Fruit fly (Drosophila melanogaster) Kc167 (cell line): ENCODE results near the gene Cpr65Ec.

Experiments
- Myc ChIP-seq: fragments of >200 bp; optimal IDR thresholded peaks from 2 replicates; lab custom pipeline; 2017; ENCODE audit warnings: missing external identifiers
- Sin3A ChIP-seq: fragments of >200 bp; optimal IDR thresholded peaks from 2 replicates; lab custom pipeline; 2018; ENCODE audit warnings: missing external identifiers
- h ChIP-seq: fragments of >200 bp; optimal IDR thresholded peaks from 3 replicates; lab custom pipeline; 2018; ENCODE audit warnings: missing external identifiers
- insv ChIP-seq: fragments of >200 bp; optimal IDR thresholded peaks from 3 replicates; lab custom pipeline; 2018; ENCODE audit warnings: missing external identifiers
- psq ChIP-seq: fragments of >200 bp; optimal IDR thresholded peaks from 2 replicates; lab custom pipeline; 2017; ENCODE audit warnings: missing external identifiers
- ttk ChIP-seq: sonication (Bioruptor generic); optimal IDR thresholded peaks from 2 replicates; lab custom pipeline; 2017; ENCODE audit warnings: missing external identifiers

Gene Cpr65Ec

dm6 chr3L:7091331-7091904 lies 1.6 kb upstream of the Cpr65Ec start:
- TF ChIP-seq psq (no peak), Sin3A (no peak), Myc (lab: Kevin White, UChicago) (no peak), h (no peak), insv (no peak), ttk (lab: Kevin White, UChicago) (no peak)

dm6 chr3L:7094020-7094419 lies 1.0 kb downstream of the Cpr65Ec start:
- TF ChIP-seq insv (no peak), h (no peak), psq (no peak), Sin3A (no peak), ttk (lab: Kevin White, UChicago) (no peak), Myc (lab: Kevin White, UChicago) (no peak)

dm6 chr3L:7094548-7095072 lies 1.6 kb downstream of the Cpr65Ec start, which contains the start of gene form3:
form3 (plus strand) TSS chr3L:7094818.
- TF ChIP-seq insv (no peak), Sin3A (no peak), h (no peak), psq (no peak), ttk (lab: Kevin White, UChicago) (no peak), Myc (lab: Kevin White, UChicago) (no peak)

dm6 chr3L:7096530-7096929 lies 3.5 kb downstream of the Cpr65Ec start:
- TF ChIP-seq psq (no peak), ttk (lab: Kevin White, UChicago) (no peak), insv (no peak), Myc (lab: Kevin White, UChicago) (no peak), Sin3A (no peak), h (no peak)

- no peak for TF ChIP-seq Sin3A
- TF ChIP-seq psq: no peak
- TF ChIP-seq ttk (lab: Kevin White, UChicago): no peak
- TF ChIP-seq insv: no peak
- no peak for TF ChIP-seq h
- TF ChIP-seq Myc (lab: Kevin White, UChicago): no peak
Observed at dm6 chr3L:7103941-7104340, 10.9 kb downstream of the Cpr65Ec start.

- TF ChIP-seq h (no peak), Sin3A (no peak), psq (no peak), insv (no peak), ttk (lab: Kevin White, UChicago) (no peak)
Observed at dm6 chr3L:7104485-7104884, 11.5 kb downstream of the Cpr65Ec start.

dm6 chr3L:7105693-7106092 lies 12.7 kb downstream of the Cpr65Ec start:
- TF ChIP-seq Sin3A: no peak
- no peak for TF ChIP-seq ttk (lab: Kevin White, UChicago)

- TF ChIP-seq psq: no peak
Observed at dm6 chr3L:7113010-7113409, 20.0 kb downstream of the Cpr65Ec start.

- TF ChIP-seq Myc (lab: Kevin White, UChicago): no peak
- no peak for TF ChIP-seq insv
- TF ChIP-seq ttk (lab: Kevin White, UChicago): no peak
- TF ChIP-seq h: no peak
- TF ChIP-seq psq: no peak
- TF ChIP-seq Sin3A: no peak
Observed at dm6 chr3L:7115944-7116343, 22.9 kb downstream of the Cpr65Ec start.

- TF ChIP-seq Myc (lab: Kevin White, UChicago) (no peak), ttk (lab: Kevin White, UChicago) (no peak), psq (no peak), insv (no peak), h (no peak), Sin3A (no peak)
Observed at dm6 chr3L:7122136-7122535, 29.1 kb downstream of the Cpr65Ec start.

dm6 chr3L:7125289-7125955 lies 32.4 kb downstream of the Cpr65Ec start, which contains the start of the genes msl-3 and BBS1:
msl-3 (minus strand) TSS chr3L:7125533.
BBS1 (plus strand) TSS chr3L:7125905.
- no peak for TF ChIP-seq psq
- no peak for TF ChIP-seq h
- TF ChIP-seq Myc (lab: Kevin White, UChicago): no peak
- no peak for TF ChIP-seq ttk (lab: Kevin White, UChicago)
- TF ChIP-seq Sin3A: no peak
- no peak for TF ChIP-seq insv

- TF ChIP-seq insv (no peak), ttk (lab: Kevin White, UChicago) (no peak)
Observed at dm6 chr3L:7128214-7129008, 35.4 kb downstream of the Cpr65Ec start, which contains the start of the genes Acbp4 and Acbp6. Acbp4 (minus strand) TSS chr3L:7128264. Acbp6 (plus strand) TSS chr3L:7128903.

dm6 chr3L:7130574-7130973 lies 37.6 kb downstream of the Cpr65Ec start, which contains the start of gene Acbp3:
Acbp3 (plus strand) TSS chr3L:7130874.
- TF ChIP-seq h: no peak
- no peak for TF ChIP-seq psq
- no peak for TF ChIP-seq insv
- TF ChIP-seq Myc (lab: Kevin White, UChicago): no peak
- TF ChIP-seq Sin3A: no peak
- TF ChIP-seq ttk (lab: Kevin White, UChicago): no peak
